Worm (Caenorhabditis elegans): ENCODE results near the gene srx-66.

DNA sequence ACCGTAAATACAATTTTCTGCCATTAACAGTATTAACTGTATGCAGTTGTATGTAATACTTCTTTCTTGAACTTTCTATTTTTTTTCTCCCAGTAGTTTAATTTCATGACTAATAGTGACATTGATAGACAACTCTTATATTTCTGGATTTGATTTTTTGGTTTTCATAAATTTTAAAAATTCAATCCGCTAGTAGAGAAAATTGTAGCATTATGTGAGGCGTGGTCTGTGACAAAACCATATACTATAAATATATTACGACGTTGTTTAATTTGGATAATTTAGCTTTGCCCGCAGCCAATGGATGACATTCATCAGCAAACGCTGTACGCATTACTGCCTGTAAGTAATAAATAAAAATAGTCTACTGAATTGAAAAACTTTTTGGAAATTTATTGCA is 9.7 kb downstream of the srx-66 start, which contains the start of gene srx-64:
- TF ChIP-seq flh-1 (GFP tag; optimal IDR thresholded peaks at IDR 0.05) (no peak), elt-1 (tag; optimal IDR thresholded peaks at IDR 0.05; ENCODE audit: borderline replicate concordance, insufficient read depth) (no peak), nhr-28 (tag; optimal IDR thresholded peaks at IDR 0.05) (no peak), unc-62 (GFP tag; optimal IDR thresholded peaks at IDR 0.05) (no peak)

Data from whole organism, mixed stage, embryonic.